Worm (Caenorhabditis elegans) whole organism, L3 larva: ENCODE data around the gene srz-91.

ENCODE experiments used
- ZK546.5 ChIP-seq: sonication (generic microtip); optimal IDR thresholded peaks from 2 replicates; lab custom pipeline; 2017; ENCODE audit warnings: missing biosample characterization, missing genetic modification characterization
- aly-2 ChIP-seq: fragments of 150-350 bp; optimal IDR thresholded peaks from 2 replicates; lab custom pipeline; 2014; ENCODE audit warnings: missing biosample characterization, missing genetic modification characterization
- ama-1 ChIP-seq: fragments of 150-350 bp; optimal IDR thresholded peaks from 2 replicates; lab custom pipeline; 2018
- ceh-28 ChIP-seq: fragments of 150-350 bp; optimal IDR thresholded peaks from 2 replicates; lab custom pipeline; 2014; ENCODE audit warnings: missing biosample characterization, missing genetic modification reagents, missing genetic modification characterization
- ceh-82 ChIP-seq: fragments of 150-350 bp; optimal IDR thresholded peaks from 2 replicates; lab custom pipeline; 2014; ENCODE audit warnings: missing biosample characterization, missing genetic modification characterization
- ceh-9 ChIP-seq: sonication (generic microtip); optimal IDR thresholded peaks from 2 replicates; lab custom pipeline; 2018; ENCODE audit warnings: missing biosample characterization, missing genetic modification characterization
- daf-12 ChIP-seq: fragments of 150-350 bp; optimal IDR thresholded peaks from 2 replicates; lab custom pipeline; 2014; ENCODE audit warnings: missing biosample characterization, missing genetic modification reagents, missing genetic modification characterization
- egl-27 ChIP-seq: sonication (generic microtip); optimal IDR thresholded peaks from 4 replicates; lab custom pipeline; 2017; ENCODE audit warnings: missing biosample characterization, missing genetic modification reagents, missing genetic modification characterization
- elt-1 ChIP-seq: fragments of 150-350 bp; optimal IDR thresholded peaks from 2 replicates; lab custom pipeline; 2014; ENCODE audit warnings: missing biosample characterization, missing genetic modification characterization
- elt-2 ChIP-seq: sonication (generic microtip); optimal IDR thresholded peaks from 2 replicates; lab custom pipeline; 2016; ENCODE audit warnings: missing genetic modification reagents, mild to moderate bottlenecking, missing genetic modification characterization, missing compliant biosample characterization
- elt-3 ChIP-seq, 3 experiments: fragments of 150-350 bp in 1 of 3; sonication (generic microtip) in 2 of 3; optimal IDR thresholded peaks; 2 replicates in 2 of 3; 4 replicates in 1 of 3; lab custom pipeline; 2014 to 2017; ENCODE audit warnings: missing biosample characterization in 3 of 3, missing genetic modification characterization in 3 of 3
- eor-1 ChIP-seq, 2 experiments: fragments of 150-350 bp; optimal IDR thresholded peaks; 2 replicates each; lab custom pipeline; 2014 to 2018; ENCODE audit warnings: missing biosample characterization in 2 of 2, missing genetic modification characterization in 2 of 2
- fos-1 ChIP-seq: fragments of 150-350 bp; optimal IDR thresholded peaks from 2 replicates; lab custom pipeline; 2014; ENCODE audit warnings: missing biosample characterization, missing genetic modification characterization
- hmg-11 ChIP-seq: sonication (generic microtip); optimal IDR thresholded peaks from 2 replicates; lab custom pipeline; 2016; ENCODE audit warnings: missing genetic modification characterization, missing compliant biosample characterization
- lin-15B ChIP-seq: fragments of 150-350 bp; optimal IDR thresholded peaks from 2 replicates; lab custom pipeline; 2014; ENCODE audit warnings: missing biosample characterization, missing genetic modification characterization
- lin-39 ChIP-seq: fragments of 150-350 bp; optimal IDR thresholded peaks from 2 replicates; lab custom pipeline; 2018; ENCODE audit warnings: missing biosample characterization, missing genetic modification reagents, missing genetic modification characterization
- mdl-1 ChIP-seq: fragments of 150-350 bp; optimal IDR thresholded peaks from 2 replicates; lab custom pipeline; 2014; ENCODE audit warnings: missing biosample characterization, missing genetic modification characterization
- mml-1 ChIP-seq: fragments of 150-350 bp; sonication (generic microtip); optimal IDR thresholded peaks from 3 replicates; lab custom pipeline; 2014; ENCODE audit warnings: missing biosample characterization, missing genetic modification characterization
- nfya-1 ChIP-seq: sonication (generic microtip); optimal IDR thresholded peaks from 2 replicates; lab custom pipeline; 2017; ENCODE audit warnings: missing genetic modification characterization, mild to moderate bottlenecking, missing compliant biosample characterization, antibody characterized with exemption, moderate library complexity; ENCODE audit not compliant: insufficient read depth
- nhr-11 ChIP-seq: fragments of 150-350 bp; optimal IDR thresholded peaks from 2 replicates; lab custom pipeline; 2014; ENCODE audit warnings: missing biosample characterization, missing genetic modification characterization
- nhr-12 ChIP-seq: fragments of 150-350 bp; optimal IDR thresholded peaks from 2 replicates; lab custom pipeline; 2014; ENCODE audit warnings: missing biosample characterization, missing genetic modification characterization
- nhr-43 ChIP-seq: sonication (generic microtip); optimal IDR thresholded peaks from 2 replicates; lab custom pipeline; 2016; ENCODE audit warnings: mild to moderate bottlenecking, missing genetic modification characterization, missing compliant biosample characterization; ENCODE audit not compliant: poor library complexity, severe bottlenecking
- nhr-67 ChIP-seq: fragments of 150-350 bp; optimal IDR thresholded peaks from 2 replicates; lab custom pipeline; 2014; ENCODE audit warnings: missing biosample characterization, missing genetic modification characterization
- nhr-76 ChIP-seq: fragments of 150-350 bp; sonication (generic microtip); optimal IDR thresholded peaks from 5 replicates; lab custom pipeline; 2014; ENCODE audit warnings: missing biosample characterization, missing genetic modification characterization
- nhr-77 ChIP-seq: fragments of 150-350 bp; optimal IDR thresholded peaks from 2 replicates; lab custom pipeline; 2014; ENCODE audit warnings: missing biosample characterization, missing genetic modification characterization
- skn-1 ChIP-seq: fragments of 150-350 bp; optimal IDR thresholded peaks from 2 replicates; lab custom pipeline; 2014; ENCODE audit warnings: missing biosample characterization, missing genetic modification characterization
- snpc-4 ChIP-seq: fragments of 150-350 bp; optimal IDR thresholded peaks from 2 replicates; lab custom pipeline; 2014; ENCODE audit warnings: missing biosample characterization, missing genetic modification characterization
- unc-39 ChIP-seq: sonication (generic microtip); optimal IDR thresholded peaks from 4 replicates; lab custom pipeline; 2017; ENCODE audit warnings: missing biosample characterization, missing genetic modification characterization
- unc-62 ChIP-seq: fragments of 150-350 bp; sonication (generic microtip); optimal IDR thresholded peaks from 4 replicates; lab custom pipeline; 2014; ENCODE audit warnings: missing biosample characterization, missing genetic modification reagents, missing genetic modification characterization
- zag-1 ChIP-seq: fragments of 150-350 bp; optimal IDR thresholded peaks from 2 replicates; lab custom pipeline; 2014; ENCODE audit warnings: missing biosample characterization, missing genetic modification characterization

Gene srz-91

ce11 chrV:17623230-17623629, 15.3 kb downstream of the srz-91 start, which contains the start of gene F57G4.1:
Gene F57G4.1, plus strand, starts transcription at chrV:17623530.
- TF ChIP-seq fos-1 (no peak), elt-2 (tag; lab: Kevin White, UChicago) (no peak), nhr-76 (tag; lab: Kevin White, UChicago) (no peak)

ce11 chrV:17624906-17625305, 17.0 kb downstream of the srz-91 start, which contains the start of gene F57G4.11:
Gene F57G4.11, plus strand, starts transcription at chrV:17625206.
- no peak for TF ChIP-seq fos-1

ce11 chrV:17628566-17628965, 20.7 kb downstream of the srz-91 start, which contains the start of gene F57G4.10:
Gene F57G4.10, plus strand, starts transcription at chrV:17628866.
- TF ChIP-seq elt-3 (tag; optimal IDR thresholded peaks at IDR 0.05; lab: Kevin White, UChicago) (no peak), daf-12 (tag; lab: Kevin White, UChicago) (no peak), elt-1 (no peak), ama-1 (lab: Kevin White, UChicago) (no peak), nfya-1 (no peak), aly-2 (tag; lab: Kevin White, UChicago) (no peak), zag-1 (tag; lab: Kevin White, UChicago) (no peak), elt-2 (tag; lab: Kevin White, UChicago) (no peak), ceh-28 (tag; lab: Kevin White, UChicago) (no peak), unc-39 (tag; lab: Kevin White, UChicago) (no peak), nhr-76 (tag; lab: Kevin White, UChicago) (no peak), mml-1 (tag; lab: Kevin White, UChicago) (no peak), ceh-9 (tag; lab: Kevin White, UChicago) (no peak)

ce11 chrV:17650427-17650826, 42.5 kb downstream of the srz-91 start, which contains the start of gene fbxa-192:
Gene fbxa-192, minus strand, starts transcription at chrV:17650527.
- TF ChIP-seq skn-1 (tag; lab: Kevin White, UChicago) (no peak), unc-62 (GFP tag; lab: Kevin White, UChicago) (no peak), lin-15B (tag; lab: Kevin White, UChicago) (no peak), nhr-77 (tag; lab: Kevin White, UChicago) (no peak), nhr-43 (tag; lab: Kevin White, UChicago) (no peak)

ce11 chrV:17655205-17655604, 47.3 kb downstream of the srz-91 start:
- no peak for TF ChIP-seq nhr-12 (tag; lab: Kevin White, UChicago)
- TF ChIP-seq nhr-67 (tag; lab: Kevin White, UChicago), result no peak
- TF ChIP-seq snpc-4 (tag; lab: Kevin White, UChicago), result no peak
- TF ChIP-seq mdl-1 (tag; lab: Kevin White, UChicago), result no peak
- no peak for TF ChIP-seq nfya-1
- TF ChIP-seq lin-15B (tag; lab: Kevin White, UChicago), result no peak

ce11 chrV:17658824-17659223, 50.9 kb downstream of the srz-91 start:
- no peak for TF ChIP-seq ama-1 (lab: Kevin White, UChicago)
- TF ChIP-seq unc-62 (GFP tag; lab: Kevin White, UChicago), result no peak
- no peak for TF ChIP-seq nhr-12 (tag; lab: Kevin White, UChicago)
- TF ChIP-seq nhr-76 (tag; lab: Kevin White, UChicago), result no peak
- no peak for TF ChIP-seq hmg-11 (tag; lab: Kevin White, UChicago)
- TF ChIP-seq ZK546.5, result no peak
- no peak for TF ChIP-seq eor-1 (tag; optimal IDR thresholded peaks at IDR 0.05; lab: Kevin White, UChicago)
- TF ChIP-seq zag-1 (tag; lab: Kevin White, UChicago), result no peak
- TF ChIP-seq skn-1 (tag; lab: Kevin White, UChicago), result no peak
- TF ChIP-seq nfya-1, result no peak
- no peak for TF ChIP-seq lin-39 (tag; lab: Kevin White, UChicago)
- TF ChIP-seq unc-39 (tag; lab: Kevin White, UChicago), result no peak
- TF ChIP-seq snpc-4 (tag; lab: Kevin White, UChicago), result no peak
- TF ChIP-seq egl-27 (tag; lab: Kevin White, UChicago), result no peak
- TF ChIP-seq elt-3 (tag; optimal IDR thresholded peaks at IDR 0.05; lab: Kevin White, UChicago), result no peak
- TF ChIP-seq ceh-82 (tag; lab: Kevin White, UChicago), result no peak
- no peak for TF ChIP-seq ceh-9 (tag; lab: Kevin White, UChicago)
- no peak for TF ChIP-seq nhr-11 (tag; lab: Kevin White, UChicago)
